Worm (Caenorhabditis elegans) whole organism, mixed stage, embryonic: ENCODE measurements around the gene Y48A5A.1.

Experiments used
- lin-13 ChIP-seq: fragments of 150-350 bp; optimal IDR thresholded peaks from 2 replicates; lab custom pipeline; 2014; ENCODE audit warnings: missing biosample characterization, missing genetic modification characterization
- nhr-237 ChIP-seq: fragments of 150-350 bp; optimal IDR thresholded peaks from 2 replicates; lab custom pipeline; 2014; ENCODE audit warnings: missing biosample characterization, missing genetic modification characterization

DNA sequence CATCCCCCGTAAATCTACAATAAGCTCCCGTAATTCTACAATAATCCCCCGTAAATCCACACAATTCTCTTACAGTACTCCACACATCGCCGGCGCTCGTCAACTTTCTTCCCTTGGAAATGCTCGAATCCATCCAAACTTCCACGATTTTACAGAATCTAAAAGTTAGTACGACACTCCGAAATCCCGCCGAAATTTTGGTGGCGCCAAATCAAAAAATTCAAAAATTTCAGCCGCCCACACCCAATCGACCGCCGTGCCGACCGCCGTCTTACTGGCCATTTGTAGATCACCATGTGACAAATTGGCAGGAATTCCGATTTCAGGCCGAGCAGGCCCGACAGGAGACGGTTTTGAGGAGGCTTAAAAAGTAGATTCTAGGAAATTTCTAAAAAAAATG is 13.0 kb upstream of the Y48A5A.1 start:
- no peak for TF ChIP-seq lin-13 (tag; lab: Kevin White, UChicago)
- TF ChIP-seq nhr-237 (tag; lab: Kevin White, UChicago): no peak
